Fruit fly (Drosophila melanogaster): Measurements from ENCODE around the gene Or85e.

Or85e gene

DNA sequence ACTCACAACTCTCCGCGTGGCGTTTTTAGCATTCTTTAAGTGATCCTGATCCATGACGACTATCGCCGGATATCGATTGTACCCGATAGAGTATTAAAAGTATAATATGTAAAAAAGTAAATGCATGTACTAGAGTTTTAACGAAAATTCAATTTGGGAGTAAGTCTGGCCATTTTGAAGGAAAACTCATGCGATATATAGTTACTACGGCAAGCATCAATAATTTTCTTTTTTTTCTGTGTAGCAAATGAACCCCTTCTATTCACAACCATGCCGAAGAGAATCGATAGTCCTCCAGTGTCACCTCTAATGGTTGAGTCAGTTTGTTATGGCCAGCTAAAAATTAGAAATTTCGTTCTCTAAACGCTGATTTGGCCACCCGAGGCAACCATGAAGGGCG, 17.1 kb upstream of the Or85e start, which contains the start of the genes Sys1 and Dhod (continued):
- no peak for TF ChIP-seq lov (optimal IDR thresholded peaks at IDR 0.05)
- 0 out of 3 replicates have a peak, but pooled peaks have one; percentile 10 for TF ChIP-seq lov (GFP tag; IDR thresholded peaks at IDR 0.05)
- TF ChIP-seq gcm2 (GFP tag; optimal IDR thresholded peaks at IDR 0.05), result no peak
- TF ChIP-seq Sox100B (GFP tag; optimal IDR thresholded peaks at IDR 0.05), result peak; percentile 4
- no peak for TF ChIP-seq CG14965 (GFP tag; optimal IDR thresholded peaks at IDR 0.05; ENCODE audit: borderline replicate concordance)
- TF ChIP-seq CG7745 (tag; optimal IDR thresholded peaks at IDR 0.05), result no peak
- TF ChIP-seq E2f2 (GFP tag; IDR thresholded peaks at IDR 0.05), result no peak; the same call in 1 of the 2 replicates
- TF ChIP-seq sens (GFP tag), result peak; percentile 96
- TF ChIP-seq her (GFP tag; optimal IDR thresholded peaks at IDR 0.05), result peak; percentile 60
- peak; percentile 67 for TF ChIP-seq CG13424 (tag; optimal IDR thresholded peaks at IDR 0.05)
- peak; percentile 49 for TF ChIP-seq pum (GFP tag; optimal IDR thresholded peaks at IDR 0.05)
- TF ChIP-seq Bgb (GFP tag; IDR thresholded peaks at IDR 0.05; ENCODE audit: partially characterized antibody), result peak; percentile 80
- TF ChIP-seq CG8924 (tag; optimal IDR thresholded peaks at IDR 0.05), result peak; percentile 53
- no peak for TF ChIP-seq Dip2 (GFP tag; IDR thresholded peaks at IDR 0.05)
- peak; percentile 69 for TF ChIP-seq grau (tag; optimal IDR thresholded peaks at IDR 0.05)
- no peak; the same call in 2 of the 3 replicates for TF ChIP-seq CG11560 (tag; IDR thresholded peaks at IDR 0.05)
- TF ChIP-seq CG2712 (tag; optimal IDR thresholded peaks at IDR 0.05), result peak; percentile 74
- TF ChIP-seq CG12104 (GFP tag; optimal IDR thresholded peaks at IDR 0.05), result no peak
- TF ChIP-seq CG2875 (GFP tag; optimal IDR thresholded peaks at IDR 0.05), result no peak
- peak; percentile 40; the same call in 1 of the 2 replicates for TF ChIP-seq Adf1 (GFP tag; IDR thresholded peaks at IDR 0.05)
- TF ChIP-seq dm (GFP tag; optimal IDR thresholded peaks at IDR 0.05), result peak; percentile 58
- TF ChIP-seq ind (GFP tag; optimal IDR thresholded peaks at IDR 0.05), result peak; percentile 76
- TF ChIP-seq CG10959 (GFP tag; IDR thresholded peaks at IDR 0.05), result no peak
- peak; percentile 71 for TF ChIP-seq Ptx1 (GFP tag; IDR thresholded peaks at IDR 0.05)
- no peak for TF ChIP-seq sc (optimal IDR thresholded peaks at IDR 0.05)
- no peak for TF ChIP-seq sc (GFP tag; optimal IDR thresholded peaks at IDR 0.05)
- TF ChIP-seq CG4730 (GFP tag; IDR thresholded peaks at IDR 0.05), result peak; percentile 53
- peak; percentile 43; the same call in 1 of the 2 replicates for TF ChIP-seq wdn (GFP tag; IDR thresholded peaks at IDR 0.05)
- no peak for TF ChIP-seq croc (GFP tag; conservative IDR thresholded peaks at IDR 0.05)
- peak; percentile 45 for TF ChIP-seq Sin3A (optimal IDR thresholded peaks at IDR 0.05)
- no peak for TF ChIP-seq prd (optimal IDR thresholded peaks at IDR 0.05)
- TF ChIP-seq prd (GFP tag; IDR thresholded peaks at IDR 0.05), result peak; percentile 83
- peak; percentile 45 for TF ChIP-seq CG12942 (GFP tag; optimal IDR thresholded peaks at IDR 0.05)
- peak; percentile 27 for TF ChIP-seq odd (GFP tag; optimal IDR thresholded peaks at IDR 0.05)
- peak; percentile 41 for TF ChIP-seq cato (GFP tag; optimal IDR thresholded peaks at IDR 0.05; ENCODE audit: borderline replicate concordance)
- TF ChIP-seq ato (GFP tag; IDR thresholded peaks at IDR 0.05; ENCODE audit: partially characterized antibody), result no peak
- TF ChIP-seq dmrt99B (tag; optimal IDR thresholded peaks at IDR 0.05), result peak; percentile 28
- TF ChIP-seq eyg (GFP tag; optimal IDR thresholded peaks at IDR 0.05), result peak; percentile 51
- no peak for TF ChIP-seq CG4360 (GFP tag; IDR thresholded peaks at IDR 0.05)
- TF ChIP-seq Doc2 (GFP tag; IDR thresholded peaks at IDR 0.05), result no peak
- TF ChIP-seq CG10267 (tag; optimal IDR thresholded peaks at IDR 0.05), result peak; percentile 71

DNA sequence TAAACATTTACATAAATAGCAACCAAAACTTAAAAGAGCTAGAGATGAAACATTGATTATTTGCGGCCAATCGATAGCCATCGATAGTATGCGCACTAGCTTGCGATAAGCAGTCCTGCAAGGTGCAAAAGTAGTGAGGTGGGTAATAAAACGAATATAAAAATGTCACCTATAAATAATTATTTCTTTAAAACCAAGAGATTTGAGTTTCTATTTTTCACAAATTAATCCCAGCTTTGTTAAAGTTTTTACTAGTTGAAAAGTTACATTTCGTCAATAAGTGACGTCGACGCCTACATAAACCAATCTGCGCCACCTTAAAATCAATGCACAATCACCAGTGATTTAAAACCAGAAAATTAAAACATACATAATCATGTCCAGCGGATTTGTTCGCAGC, 15.1 kb upstream of the Or85e start, which contains the start of the genes Mkk4 and SLIRP2:
Mkk4 (minus strand) TSS at position 56 of the 400 bp plus-strand sequence.
SLIRP2 (plus strand) TSS at position 344 of the 400 bp plus-strand sequence.
- TF ChIP-seq psq (GFP tag; optimal IDR thresholded peaks at IDR 0.05) (peak; percentile 96), Chrac-16 (GFP tag; optimal IDR thresholded peaks at IDR 0.05) (peak; percentile 99), Dbx (GFP tag; IDR thresholded peaks at IDR 0.05) (peak; percentile 99), Hr51 (GFP tag; optimal IDR thresholded peaks at IDR 0.05) (peak; percentile 99), Dref (GFP tag; IDR thresholded peaks at IDR 0.05) (peak; percentile 87), CG3847 (GFP tag; IDR thresholded peaks at IDR 0.05) (peak; percentile 99), D (optimal IDR thresholded peaks at IDR 0.05) (no peak), D (GFP tag; optimal IDR thresholded peaks at IDR 0.05) (peak; percentile 98), gfzf (GFP tag; optimal IDR thresholded peaks at IDR 0.05) (peak; percentile 45), Taf1 (GFP tag; IDR thresholded peaks at IDR 0.05) (peak; percentile 98), CG5245 (GFP tag; optimal IDR thresholded peaks at IDR 0.05) (peak; percentile 99), Bgb (GFP tag; IDR thresholded peaks at IDR 0.05; ENCODE audit: partially characterized antibody) (peak; percentile 86), HLH3B (GFP tag; IDR thresholded peaks at IDR 0.05) (peak; percentile 99), ap (GFP tag; IDR thresholded peaks at IDR 0.05) (peak; percentile 98), Sin3A (optimal IDR thresholded peaks at IDR 0.05) (peak; percentile 86), Dad (GFP tag; optimal IDR thresholded peaks at IDR 0.05) (peak; percentile 99)

Measured in whole organism, embryonic.